Worm (Caenorhabditis elegans) whole organism, early embryonic: Measurements from ENCODE around the gene ZK1010.2.

Experiments
- ama-1 ChIP-seq: fragments of 150-350 bp; optimal IDR thresholded peaks from 2 replicates; lab custom pipeline; 2014
- hmbx-1 ChIP-seq: sonication (generic microtip); optimal IDR thresholded peaks from 2 replicates; lab custom pipeline; 2016; ENCODE audit warnings: mild to moderate bottlenecking, missing genetic modification characterization, missing compliant biosample characterization
- hmg-4 ChIP-seq: fragments of 200-800 bp; sonication (Bioruptor generic); optimal IDR thresholded peaks from 2 replicates; lab custom pipeline; 2018; ENCODE audit warnings: mild to moderate bottlenecking, missing genetic modification characterization, missing compliant biosample characterization
- tbx-11 ChIP-seq: fragments of 200-800 bp; sonication (Bioruptor generic); IDR thresholded peaks from 2 replicates; pipeline ENCODE4 v1.3.6; 2022; ENCODE audit warnings: missing genetic modification characterization, missing compliant biosample characterization
- tbx-37 ChIP-seq: fragments of 200-800 bp; sonication (Bioruptor generic); conservative IDR thresholded peaks from 2 replicates; pipeline ENCODE4 v1.3.6; 2022; ENCODE audit warnings: missing genetic modification reagents, missing genetic modification characterization, missing compliant biosample characterization

DNA sequence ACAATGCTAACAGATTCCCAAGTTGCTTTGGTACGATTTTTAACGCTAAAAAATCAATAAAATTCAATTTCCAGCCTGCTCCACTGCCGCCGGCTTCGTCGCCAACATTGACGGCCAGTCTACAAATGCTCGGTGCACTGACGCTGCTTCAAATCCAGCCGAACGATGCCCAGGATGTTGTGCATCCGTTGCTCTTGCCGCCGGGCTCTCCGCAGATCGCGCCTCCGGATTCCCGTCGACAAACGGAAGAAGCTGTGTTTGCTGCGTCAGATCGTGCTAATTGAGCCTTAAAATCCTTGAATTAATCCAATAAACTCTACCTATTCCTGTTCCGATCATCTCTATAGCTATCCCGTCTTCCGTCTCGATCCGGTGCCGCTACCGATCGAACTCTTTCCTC is 46.6 kb downstream of the ZK1010.2 start:
- TF ChIP-seq hmg-4 (GFP tag; lab: Kevin White, UChicago) (no peak), hmbx-1 (tag; lab: Kevin White, UChicago) (no peak), ama-1 (lab: Kevin White, UChicago) (no peak), tbx-11 (no peak), tbx-37 (GFP tag; lab: Robert Waterston, UW) (no peak)
